Fruit fly (Drosophila melanogaster) whole organism, prepupa: ENCODE results near the gene slpr.

ENCODE experiments used
- CG32006 ChIP-seq: fragments of 200-800 bp; sonication (Bioruptor generic); optimal IDR thresholded peaks from 3 replicates; lab custom pipeline; 2017; ENCODE audit warnings: missing biosample characterization, mild to moderate bottlenecking, missing genetic modification characterization
- CG6276 ChIP-seq: fragments of 200-800 bp; sonication (Bioruptor generic); optimal IDR thresholded peaks from 2 replicates; lab custom pipeline; 2017; ENCODE audit warnings: missing biosample characterization, mild to moderate bottlenecking, missing genetic modification characterization
- CG6792 ChIP-seq: fragments of 200-800 bp; sonication (Bioruptor generic); optimal IDR thresholded peaks from 3 replicates; lab custom pipeline; 2016; ENCODE audit warnings: missing biosample characterization, missing genetic modification characterization
- CG6854 ChIP-seq: fragments of 200-800 bp; sonication (Bioruptor generic); optimal IDR thresholded peaks from 2 replicates; lab custom pipeline; 2017; ENCODE audit warnings: missing biosample characterization, mild to moderate bottlenecking, missing genetic modification characterization
- CG7368 ChIP-seq: fragments of 200-800 bp; sonication (Bioruptor generic); optimal IDR thresholded peaks from 3 replicates; lab custom pipeline; 2016; ENCODE audit warnings: missing biosample characterization, missing genetic modification characterization
- CG9139 ChIP-seq: fragments of 200-800 bp; sonication (Bioruptor generic); optimal IDR thresholded peaks from 3 replicates; lab custom pipeline; 2017; ENCODE audit warnings: missing biosample characterization, mild to moderate bottlenecking, missing genetic modification characterization
- Hr39 ChIP-seq: fragments of 200-800 bp; sonication (Bioruptor generic); optimal IDR thresholded peaks from 2 replicates; lab custom pipeline; 2016; ENCODE audit warnings: missing biosample characterization, missing genetic modification characterization
- Sox102F ChIP-seq: fragments of 200-800 bp; sonication (Bioruptor generic); optimal IDR thresholded peaks from 2 replicates; lab custom pipeline; 2016; ENCODE audit warnings: missing biosample characterization, mild to moderate bottlenecking, missing genetic modification characterization
- fd59A ChIP-seq: fragments of 200-800 bp; sonication (Bioruptor generic); optimal IDR thresholded peaks from 2 replicates; lab custom pipeline; 2017; ENCODE audit warnings: missing biosample characterization, mild to moderate bottlenecking, missing genetic modification characterization, missing genetic modification reagents
- pdm3 ChIP-seq: fragments of 200-800 bp; sonication (Bioruptor generic); optimal IDR thresholded peaks from 3 replicates; lab custom pipeline; 2016; ENCODE audit warnings: missing biosample characterization, missing genetic modification characterization

DNA sequence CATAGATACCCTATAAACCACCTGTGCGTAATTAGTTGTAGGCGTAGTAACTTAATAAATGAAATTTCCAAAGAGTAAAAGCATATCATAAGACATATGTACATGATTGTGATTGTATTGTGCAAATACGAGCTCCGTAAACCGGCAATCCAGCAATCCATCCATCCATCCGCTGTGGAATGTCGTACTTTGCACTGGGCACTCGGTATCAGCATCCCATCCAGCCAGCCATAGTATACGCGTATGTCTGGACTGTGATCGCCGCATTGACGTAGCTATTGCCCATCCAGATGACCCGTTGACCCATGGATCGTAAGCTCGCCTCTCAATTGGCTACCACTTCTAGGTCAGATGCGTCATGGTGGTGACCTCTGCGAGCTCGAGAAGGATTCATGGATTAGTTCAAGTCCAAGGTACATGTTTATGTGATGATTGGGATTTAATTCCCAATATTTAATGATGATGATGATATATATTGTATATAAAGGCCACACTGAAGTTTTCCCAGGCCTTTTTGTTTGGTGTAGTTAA, 18.0 kb downstream of the slpr start:
- TF ChIP-seq pdm3 (no peak), CG6854 (GFP tag; lab: Kevin White, UChicago) (peak; percentile 60), fd59A (GFP tag; lab: Kevin White, UChicago) (no peak), CG9139 (GFP tag; lab: Kevin White, UChicago) (peak; percentile 81), CG6792 (GFP tag; lab: Kevin White, UChicago) (no peak), Sox102F (GFP tag; lab: Kevin White, UChicago) (no peak), CG7368 (no peak), CG32006 (GFP tag; lab: Kevin White, UChicago) (no peak), CG6276 (GFP tag; lab: Kevin White, UChicago) (peak; percentile 82), Hr39 (GFP tag; lab: Kevin White, UChicago) (no peak)
